Fruit fly (Drosophila melanogaster) whole organism, prepupa: ENCODE data around the gene aux.

ENCODE experiments used
- CG11762 ChIP-seq: fragments of 200-800 bp; sonication (Bioruptor generic); optimal IDR thresholded peaks from 3 replicates; lab custom pipeline; 2016; ENCODE audit warnings: missing biosample characterization, missing genetic modification characterization; ENCODE audit not compliant: insufficient read depth
- CG11902 ChIP-seq: fragments of 200-800 bp; sonication (Bioruptor generic); optimal IDR thresholded peaks from 3 replicates; lab custom pipeline; 2016; ENCODE audit warnings: missing biosample characterization, missing genetic modification characterization
- CG32006 ChIP-seq: fragments of 200-800 bp; sonication (Bioruptor generic); optimal IDR thresholded peaks from 3 replicates; lab custom pipeline; 2017; ENCODE audit warnings: missing biosample characterization, mild to moderate bottlenecking, missing genetic modification characterization
- CG6854 ChIP-seq: fragments of 200-800 bp; sonication (Bioruptor generic); optimal IDR thresholded peaks from 2 replicates; lab custom pipeline; 2017; ENCODE audit warnings: missing biosample characterization, mild to moderate bottlenecking, missing genetic modification characterization
- CG8119 ChIP-seq: fragments of 200-800 bp; sonication (Bioruptor generic); IDR thresholded peaks from 3 replicates; pipeline ENCODE4 v1.3.6; 2022; ENCODE audit warnings: missing biosample characterization, missing genetic modification characterization
- Eip93F ChIP-seq: fragments of 200-800 bp; sonication (Bioruptor generic); optimal IDR thresholded peaks from 2 replicates; lab custom pipeline; 2016; ENCODE audit warnings: missing biosample characterization, mild to moderate bottlenecking, missing genetic modification characterization
- Hr39 ChIP-seq: fragments of 200-800 bp; sonication (Bioruptor generic); optimal IDR thresholded peaks from 2 replicates; lab custom pipeline; 2016; ENCODE audit warnings: missing biosample characterization, missing genetic modification characterization
- Sox102F ChIP-seq: fragments of 200-800 bp; sonication (Bioruptor generic); optimal IDR thresholded peaks from 2 replicates; lab custom pipeline; 2016; ENCODE audit warnings: missing biosample characterization, mild to moderate bottlenecking, missing genetic modification characterization
- net ChIP-seq: fragments of 200-800 bp; sonication (Bioruptor generic); optimal IDR thresholded peaks from 3 replicates; lab custom pipeline; 2016; ENCODE audit warnings: missing biosample characterization, missing genetic modification characterization
- svp ChIP-seq: fragments of 200-800 bp; sonication (Bioruptor generic); peaks from one replicate; lab custom pipeline; 2016; ENCODE audit warnings: missing biosample characterization, missing genetic modification characterization

dm6 chr3R:4176728-4177127, 34.9 kb upstream of the aux start:
- TF ChIP-seq CG32006 (GFP tag; lab: Kevin White, UChicago) (no peak), svp (GFP tag; lab: Kevin White, UChicago) (no peak), CG11762 (GFP tag; lab: Kevin White, UChicago) (no peak), net (GFP tag; lab: Kevin White, UChicago) (no peak), CG11902 (GFP tag; lab: Kevin White, UChicago) (no peak), CG8119 (no peak), Hr39 (no peak), CG6854 (GFP tag; lab: Kevin White, UChicago) (no peak), Eip93F (GFP tag; lab: Kevin White, UChicago) (no peak), Sox102F (GFP tag; lab: Kevin White, UChicago) (no peak)
